Worm (Caenorhabditis elegans) whole organism, L2 larva: Measurements from ENCODE around the gene F43G6.17.

Source experiments
- Y55F3AM.14 ChIP-seq: fragments of 200-800 bp; sonication (Bioruptor generic); optimal IDR thresholded peaks from 2 replicates; lab custom pipeline; 2018; ENCODE audit warnings: mild to moderate bottlenecking, missing genetic modification characterization, missing compliant biosample characterization
- ceh-16 ChIP-seq: fragments of 150-350 bp; optimal IDR thresholded peaks from 2 replicates; lab custom pipeline; 2014; ENCODE audit warnings: missing biosample characterization, missing genetic modification characterization
- elt-1 ChIP-seq: fragments of 150-350 bp; optimal IDR thresholded peaks from 2 replicates; lab custom pipeline; 2014; ENCODE audit warnings: missing biosample characterization, missing genetic modification characterization
- lin-11 ChIP-seq: fragments of 150-350 bp; sonication (generic microtip); optimal IDR thresholded peaks from 2 replicates; lab custom pipeline; 2014; ENCODE audit warnings: missing biosample characterization, missing genetic modification characterization, inconsistent platforms, mixed read lengths
- lin-39 ChIP-seq: fragments of 150-350 bp; optimal IDR thresholded peaks from 2 replicates; lab custom pipeline; 2014; ENCODE audit warnings: missing biosample characterization, missing genetic modification reagents, missing genetic modification characterization
- peb-1 ChIP-seq: fragments of 150-350 bp; optimal IDR thresholded peaks from 2 replicates; lab custom pipeline; 2014; ENCODE audit warnings: missing biosample characterization, missing genetic modification characterization
- snpc-4 ChIP-seq: fragments of 150-350 bp; optimal IDR thresholded peaks from 2 replicates; lab custom pipeline; 2014; ENCODE audit warnings: missing biosample characterization, missing genetic modification characterization
- unc-55 ChIP-seq: fragments of 150-350 bp; sonication (generic microtip); optimal IDR thresholded peaks from 3 replicates; lab custom pipeline; 2014; ENCODE audit warnings: missing biosample characterization, missing genetic modification reagents, missing genetic modification characterization
- unc-62 ChIP-seq: fragments of 150-350 bp; optimal IDR thresholded peaks from 2 replicates; lab custom pipeline; 2014; ENCODE audit warnings: missing biosample characterization, missing genetic modification reagents, missing genetic modification characterization

- TF ChIP-seq Y55F3AM.14 (no peak), unc-62 (no peak), peb-1 (no peak), unc-55 (no peak), lin-11 (tag; lab: Kevin White, UChicago) (no peak), ceh-16 (tag; lab: Kevin White, UChicago) (no peak), elt-1 (tag; lab: Kevin White, UChicago) (no peak), snpc-4 (tag; lab: Kevin White, UChicago) (no peak), lin-39 (tag; lab: Kevin White, UChicago) (no peak)
These were observed 27.4 kb downstream of the F43G6.17 start, which contains the start of gene pes-5 for ce11 chrII:11829920-11830319.
